Worm (Caenorhabditis elegans) whole organism, mixed stage, embryonic: Measurements from ENCODE around the gene abi-1.

Experiments
- M03D4.4 ChIP-seq: sonication (generic microtip); optimal IDR thresholded peaks from 2 replicates; lab custom pipeline; 2017; ENCODE audit warnings: mild to moderate bottlenecking, missing genetic modification characterization, missing compliant biosample characterization
- bed-3 ChIP-seq: fragments of 200-800 bp; sonication (Bioruptor generic); optimal IDR thresholded peaks from 3 replicates; lab custom pipeline; 2018; ENCODE audit warnings: mild to moderate bottlenecking, missing genetic modification characterization, moderate library complexity, missing compliant biosample characterization
- blmp-1 ChIP-seq: fragments of 150-350 bp; optimal IDR thresholded peaks from 2 replicates; lab custom pipeline; 2014; ENCODE audit warnings: missing biosample characterization, missing genetic modification characterization
- ceh-39 ChIP-seq: fragments of 150-350 bp; optimal IDR thresholded peaks from 2 replicates; lab custom pipeline; 2014; ENCODE audit warnings: missing biosample characterization, missing genetic modification characterization
- ceh-43 ChIP-seq: fragments of 200-800 bp; sonication (Bioruptor generic); optimal IDR thresholded peaks from 2 replicates; lab custom pipeline; 2018; ENCODE audit warnings: mild to moderate bottlenecking, missing genetic modification characterization, moderate library complexity, missing compliant biosample characterization
- ces-1 ChIP-seq: fragments of 150-350 bp; optimal IDR thresholded peaks from 2 replicates; lab custom pipeline; 2014; ENCODE audit warnings: missing biosample characterization, missing genetic modification reagents, missing genetic modification characterization
- cnd-1 ChIP-seq: fragments of 200-800 bp; sonication (Bioruptor generic); optimal IDR thresholded peaks from 2 replicates; lab custom pipeline; 2018; ENCODE audit warnings: mild to moderate bottlenecking, missing genetic modification characterization, missing compliant biosample characterization
- drap-1 ChIP-seq: fragments of 200-800 bp; sonication (Bioruptor generic); optimal IDR thresholded peaks from 3 replicates; lab custom pipeline; 2018; ENCODE audit warnings: mild to moderate bottlenecking, missing genetic modification characterization, missing compliant biosample characterization
- elt-3 ChIP-seq: fragments of 150-350 bp; optimal IDR thresholded peaks from 2 replicates; lab custom pipeline; 2014; ENCODE audit warnings: missing biosample characterization, missing genetic modification characterization
- flh-1 ChIP-seq: fragments of 200-800 bp; sonication (Bioruptor generic); optimal IDR thresholded peaks from 2 replicates; lab custom pipeline; 2018; ENCODE audit warnings: mild to moderate bottlenecking, missing genetic modification characterization, moderate library complexity, missing compliant biosample characterization
- ham-2 ChIP-seq: fragments of 200-800 bp; sonication (Bioruptor generic); optimal IDR thresholded peaks from 2 replicates; lab custom pipeline; 2018; ENCODE audit warnings: mild to moderate bottlenecking, missing genetic modification characterization, missing compliant biosample characterization
- hlh-1 ChIP-seq: fragments of 150-350 bp; optimal IDR thresholded peaks from 2 replicates; lab custom pipeline; 2014; ENCODE audit warnings: missing biosample characterization, missing genetic modification reagents, missing genetic modification characterization
- lin-32 ChIP-seq: fragments of 200-800 bp; sonication (Bioruptor generic); optimal IDR thresholded peaks from 2 replicates; lab custom pipeline; 2018; ENCODE audit warnings: mild to moderate bottlenecking, missing genetic modification characterization, missing compliant biosample characterization
- lsy-2 ChIP-seq: fragments of 150-350 bp; optimal IDR thresholded peaks from 2 replicates; lab custom pipeline; 2014; ENCODE audit warnings: missing biosample characterization, missing genetic modification characterization
- mab-5 ChIP-seq: fragments of 150-350 bp; optimal IDR thresholded peaks from 2 replicates; lab custom pipeline; 2014; ENCODE audit warnings: missing biosample characterization, missing genetic modification characterization
- mep-1 ChIP-seq: fragments of 150-350 bp; optimal IDR thresholded peaks from 2 replicates; lab custom pipeline; 2017; ENCODE audit warnings: missing biosample characterization, missing genetic modification reagents, missing genetic modification characterization, inconsistent platforms
- nhr-12 ChIP-seq: fragments of 150-350 bp; optimal IDR thresholded peaks from 2 replicates; lab custom pipeline; 2014; ENCODE audit warnings: missing biosample characterization, missing genetic modification characterization
- nhr-2 ChIP-seq: fragments of 150-350 bp; optimal IDR thresholded peaks from 2 replicates; lab custom pipeline; 2014; ENCODE audit warnings: missing biosample characterization, missing genetic modification characterization
- nhr-237 ChIP-seq: fragments of 150-350 bp; optimal IDR thresholded peaks from 2 replicates; lab custom pipeline; 2014; ENCODE audit warnings: missing biosample characterization, missing genetic modification characterization
- nhr-28 ChIP-seq: fragments of 150-350 bp; optimal IDR thresholded peaks from 2 replicates; lab custom pipeline; 2014; ENCODE audit warnings: missing biosample characterization, missing genetic modification characterization
- nhr-76 ChIP-seq: sonication (generic microtip); optimal IDR thresholded peaks from 2 replicates; lab custom pipeline; 2017; ENCODE audit warnings: missing biosample characterization, missing genetic modification characterization
- pha-4 ChIP-seq: fragments of 150-350 bp; optimal IDR thresholded peaks from 2 replicates; lab custom pipeline; 2018; ENCODE audit warnings: missing biosample characterization, missing genetic modification reagents, missing genetic modification characterization
- sptf-1 ChIP-seq: sonication (generic microtip); optimal IDR thresholded peaks from 2 replicates; lab custom pipeline; 2017; ENCODE audit warnings: mild to moderate bottlenecking, missing genetic modification characterization, moderate library complexity, missing compliant biosample characterization
- unc-120 ChIP-seq: sonication (generic microtip); optimal IDR thresholded peaks from 2 replicates; lab custom pipeline; 2017; ENCODE audit warnings: missing genetic modification characterization, missing compliant biosample characterization; ENCODE audit not compliant: poor library complexity, severe bottlenecking
- unc-39 ChIP-seq: fragments of 150-350 bp; optimal IDR thresholded peaks from 2 replicates; lab custom pipeline; 2014; ENCODE audit warnings: missing biosample characterization, missing genetic modification characterization
- unc-62 ChIP-seq: fragments of 150-350 bp; optimal IDR thresholded peaks from 2 replicates; lab custom pipeline; 2014; ENCODE audit warnings: missing biosample characterization, missing genetic modification reagents, missing genetic modification characterization
- zip-8 ChIP-seq: fragments of 150-350 bp; optimal IDR thresholded peaks from 2 replicates; lab custom pipeline; 2014; ENCODE audit warnings: missing biosample characterization, missing genetic modification characterization
- ztf-11 ChIP-seq: fragments of 150-350 bp; optimal IDR thresholded peaks from 2 replicates; lab custom pipeline; 2014; ENCODE audit warnings: missing biosample characterization, missing genetic modification characterization

Gene abi-1

ce11 chrIII:5714230-5714983 lies 21.9 kb upstream of the abi-1 start, which contains the start of gene arf-1:
Gene arf-1 (plus strand): TSS chrIII:5714886.
- TF ChIP-seq zip-8 (tag; lab: Kevin White, UChicago): no peak
- TF ChIP-seq unc-39 (tag; lab: Kevin White, UChicago): no peak
- TF ChIP-seq hlh-1 (tag; lab: Kevin White, UChicago): no peak
- TF ChIP-seq mep-1 (tag; lab: Kevin White, UChicago): no peak
- TF ChIP-seq M03D4.4 (tag; lab: Kevin White, UChicago): no peak
- no peak for TF ChIP-seq elt-3 (tag; lab: Kevin White, UChicago)
- no peak for TF ChIP-seq lsy-2 (tag; lab: Kevin White, UChicago)
- TF ChIP-seq pha-4 (tag; lab: Kevin White, UChicago): no peak
- TF ChIP-seq cnd-1: no peak
- no peak for TF ChIP-seq nhr-28 (tag; lab: Kevin White, UChicago)
- no peak for TF ChIP-seq mab-5 (tag; lab: Kevin White, UChicago)
- no peak for TF ChIP-seq drap-1
- no peak for TF ChIP-seq ham-2
- TF ChIP-seq flh-1 (GFP tag; lab: Kevin White, UChicago): no peak

- TF ChIP-seq nhr-12 (tag; lab: Kevin White, UChicago): no peak
- no peak for TF ChIP-seq sptf-1 (tag; lab: Kevin White, UChicago)
- TF ChIP-seq unc-120 (tag; lab: Kevin White, UChicago): no peak
- no peak for TF ChIP-seq nhr-2 (tag; lab: Kevin White, UChicago)
- TF ChIP-seq unc-62 (GFP tag; lab: Kevin White, UChicago): no peak
- TF ChIP-seq nhr-237 (tag; lab: Kevin White, UChicago): no peak
- no peak for TF ChIP-seq hlh-1 (tag; lab: Kevin White, UChicago)
Measured at ce11 chrIII:5711881-5712643, 19.5 kb upstream of the abi-1 start.

ce11 chrIII:5711242-5711641 lies 18.7 kb upstream of the abi-1 start, which contains the start of gene rbm-26:
Gene rbm-26 (plus strand): TSS chrIII:5711542.
- TF ChIP-seq nhr-76 (tag; lab: Kevin White, UChicago): no peak

- TF ChIP-seq unc-120 (tag; lab: Kevin White, UChicago) (no peak), lin-32 (no peak), ceh-43 (GFP tag; lab: Kevin White, UChicago) (no peak), mep-1 (tag; lab: Kevin White, UChicago) (peak; percentile 28), ham-2 (peak; percentile 28), drap-1 (no peak), nhr-12 (tag; lab: Kevin White, UChicago) (no peak), sptf-1 (tag; lab: Kevin White, UChicago) (peak; percentile 25), ceh-39 (tag; lab: Kevin White, UChicago) (no peak), ztf-11 (tag; lab: Kevin White, UChicago) (no peak), lsy-2 (tag; lab: Kevin White, UChicago) (no peak), ces-1 (GFP tag; lab: Kevin White, UChicago) (no peak)
Measured at ce11 chrIII:5710676-5711075, 18.1 kb upstream of the abi-1 start.

ce11 chrIII:5710045-5710444 lies 17.5 kb upstream of the abi-1 start, which contains the start of gene B0336.12:
Gene B0336.12 (minus strand): TSS chrIII:5710145.
- TF ChIP-seq unc-120 (tag; lab: Kevin White, UChicago) (no peak), nhr-2 (tag; lab: Kevin White, UChicago) (no peak), mab-5 (tag; lab: Kevin White, UChicago) (no peak), ceh-39 (tag; lab: Kevin White, UChicago) (no peak), pha-4 (tag; lab: Kevin White, UChicago) (no peak), sptf-1 (tag; lab: Kevin White, UChicago) (no peak), nhr-76 (tag; lab: Kevin White, UChicago) (no peak), flh-1 (GFP tag; lab: Kevin White, UChicago) (no peak), ceh-43 (GFP tag; lab: Kevin White, UChicago) (no peak), unc-39 (tag; lab: Kevin White, UChicago) (no peak), hlh-1 (tag; lab: Kevin White, UChicago) (no peak), nhr-237 (tag; lab: Kevin White, UChicago) (no peak), cnd-1 (no peak), blmp-1 (tag; lab: Kevin White, UChicago) (no peak), zip-8 (tag; lab: Kevin White, UChicago) (no peak), ztf-11 (tag; lab: Kevin White, UChicago) (no peak), unc-62 (GFP tag; lab: Kevin White, UChicago) (no peak), ces-1 (GFP tag; lab: Kevin White, UChicago) (no peak), bed-3 (no peak), M03D4.4 (tag; lab: Kevin White, UChicago) (no peak)
